Worm (Caenorhabditis elegans) whole organism, late embryonic: ENCODE results near the gene pcn-1.

Experiments
- ama-1 ChIP-seq: fragments of 150-350 bp; optimal IDR thresholded peaks from 2 replicates; lab custom pipeline; 2014
- elt-4 ChIP-seq: sonication (generic microtip); optimal IDR thresholded peaks from 2 replicates; lab custom pipeline; 2016; ENCODE audit warnings: missing genetic modification characterization, missing compliant biosample characterization
- ets-4 ChIP-seq: sonication (generic microtip); optimal IDR thresholded peaks from 2 replicates; lab custom pipeline; 2016; ENCODE audit warnings: missing genetic modification characterization, missing compliant biosample characterization
- madf-2 ChIP-seq: sonication (generic microtip); optimal IDR thresholded peaks from 2 replicates; lab custom pipeline; 2017; ENCODE audit warnings: missing genetic modification characterization, missing compliant biosample characterization
- nfya-1 ChIP-seq: sonication (generic microtip); optimal IDR thresholded peaks from 2 replicates; lab custom pipeline; 2017; ENCODE audit warnings: missing genetic modification characterization, mild to moderate bottlenecking, missing compliant biosample characterization, antibody characterized with exemption, moderate library complexity

ce11 chrIV:4068480-4068879 lies 19.2 kb upstream of the pcn-1 start, which contains the start of gene fbxb-55:
- TF ChIP-seq nfya-1 (tag; lab: Kevin White, UChicago) (no peak), ets-4 (no peak), ama-1 (no peak), elt-4 (tag; lab: Kevin White, UChicago) (no peak), madf-2 (tag; lab: Kevin White, UChicago) (no peak)
